Worm (Caenorhabditis elegans) whole organism, L4 larva: ENCODE measurements around the gene col-17.
A peak's percentile ranks its signal among the peaks of the same experiment; 100 is the strongest.

Experiments used
- F26F4.8 ChIP-seq: fragments of 200-800 bp; sonication (Bioruptor generic); conservative IDR thresholded peaks from 2 replicates; pipeline ENCODE4 v1.3.6; 2022; ENCODE audit warnings: missing genetic modification characterization, missing compliant biosample characterization
- F37D6.2 ChIP-seq: sonication (generic microtip); optimal IDR thresholded peaks from 2 replicates; lab custom pipeline; 2016; ENCODE audit warnings: mild to moderate bottlenecking, missing genetic modification characterization, missing compliant biosample characterization
- T20F7.1 ChIP-seq: fragments of 200-800 bp; sonication (Bioruptor generic); optimal IDR thresholded peaks from 2 replicates; lab custom pipeline; 2018; ENCODE audit warnings: mild to moderate bottlenecking, missing genetic modification characterization, missing compliant biosample characterization
- T26A8.4 ChIP-seq: fragments of 200-800 bp; sonication (Bioruptor generic); IDR thresholded peaks from 2 replicates; pipeline ENCODE4 v1.3.6; 2022; ENCODE audit warnings: missing genetic modification characterization, missing compliant biosample characterization
- Y48G9A.11 ChIP-seq: fragments of 200-800 bp; sonication (Bioruptor generic); IDR thresholded peaks from 2 replicates; pipeline ENCODE4 v1.3.6; 2022; ENCODE audit warnings: missing genetic modification reagents, missing genetic modification characterization, missing compliant biosample characterization
- aha-1 ChIP-seq: fragments of 150-350 bp; peaks from one replicate; lab custom pipeline; 2014; ENCODE audit warnings: missing biosample characterization, missing genetic modification characterization
- aly-2 ChIP-seq: sonication (generic microtip); optimal IDR thresholded peaks from 2 replicates; lab custom pipeline; 2018; ENCODE audit warnings: missing biosample characterization, missing genetic modification characterization
- ama-1 ChIP-seq: fragments of 150-350 bp; optimal IDR thresholded peaks from 2 replicates; lab custom pipeline; 2014; ENCODE audit warnings: inconsistent platforms, mixed read lengths
- attf-4 ChIP-seq: sonication (generic microtip); optimal IDR thresholded peaks from 3 replicates; lab custom pipeline; 2017; ENCODE audit warnings: missing biosample characterization, missing genetic modification characterization
- ceh-32 ChIP-seq: sonication (generic microtip); optimal IDR thresholded peaks from 2 replicates; lab custom pipeline; 2016; ENCODE audit warnings: mild to moderate bottlenecking, missing genetic modification characterization, missing compliant biosample characterization; ENCODE audit not compliant: poor library complexity
- ceh-44 ChIP-seq: fragments of 200-800 bp; sonication (Bioruptor generic); IDR thresholded peaks from 2 replicates; pipeline ENCODE4 v1.3.6; 2022; ENCODE audit warnings: missing genetic modification reagents, missing genetic modification characterization, missing compliant biosample characterization
- ceh-82 ChIP-seq: sonication (generic microtip); optimal IDR thresholded peaks from 2 replicates; lab custom pipeline; 2017; ENCODE audit warnings: missing biosample characterization, missing genetic modification characterization
- ces-1 ChIP-seq: fragments of 150-350 bp; sonication (generic microtip); optimal IDR thresholded peaks from 4 replicates; lab custom pipeline; 2014; ENCODE audit warnings: missing biosample characterization, missing genetic modification reagents, missing genetic modification characterization
- ctbp-1 ChIP-seq: fragments of 200-800 bp; sonication (Bioruptor generic); IDR thresholded peaks from 2 replicates; pipeline ENCODE4 v1.3.6; 2022; ENCODE audit warnings: missing genetic modification reagents, missing genetic modification characterization, missing compliant biosample characterization
- daf-12 ChIP-seq: fragments of 150-350 bp; optimal IDR thresholded peaks from 2 replicates; lab custom pipeline; 2014; ENCODE audit warnings: missing biosample characterization, missing genetic modification reagents, missing genetic modification characterization
- daf-8 ChIP-seq: fragments of 200-800 bp; sonication (Bioruptor generic); IDR thresholded peaks from 2 replicates; pipeline ENCODE4 v1.3.6; 2022; ENCODE audit warnings: missing genetic modification characterization, missing compliant biosample characterization
- dmd-8 ChIP-seq: fragments of 200-800 bp; sonication (Bioruptor generic); IDR thresholded peaks from 2 replicates; pipeline ENCODE4 v1.3.6; 2022; ENCODE audit warnings: missing genetic modification characterization, missing compliant biosample characterization
- egl-27 ChIP-seq: sonication (generic microtip); optimal IDR thresholded peaks from 3 replicates; lab custom pipeline; 2017; ENCODE audit warnings: missing biosample characterization, missing genetic modification reagents, missing genetic modification characterization
- egl-43 ChIP-seq: fragments of 200-800 bp; sonication (Bioruptor generic); IDR thresholded peaks from 2 replicates; pipeline ENCODE4 v1.3.6; 2022; ENCODE audit warnings: missing genetic modification reagents, missing genetic modification characterization, missing compliant biosample characterization
- fkh-10 ChIP-seq: fragments of 150-350 bp; optimal IDR thresholded peaks from 2 replicates; lab custom pipeline; 2014; ENCODE audit warnings: missing biosample characterization, missing genetic modification reagents, missing genetic modification characterization
- gei-8 ChIP-seq: fragments of 200-800 bp; sonication (Bioruptor generic); optimal IDR thresholded peaks from 2 replicates; lab custom pipeline; 2018; ENCODE audit warnings: mild to moderate bottlenecking, missing genetic modification characterization, missing compliant biosample characterization
- hlh-11 ChIP-seq: fragments of 200-800 bp; sonication (Bioruptor generic); optimal IDR thresholded peaks from 2 replicates; lab custom pipeline; 2018; ENCODE audit warnings: mild to moderate bottlenecking, missing genetic modification characterization, missing compliant biosample characterization
- hlh-30 ChIP-seq: sonication (generic microtip); optimal IDR thresholded peaks from 2 replicates; lab custom pipeline; 2017; ENCODE audit warnings: antibody characterized with exemption, mild to moderate bottlenecking, missing genetic modification characterization, missing compliant biosample characterization; ENCODE audit not compliant: insufficient read depth
- lin-29 ChIP-seq: fragments of 200-800 bp; sonication (Bioruptor generic); IDR thresholded peaks from 2 replicates; pipeline ENCODE4 v1.3.6; 2022; ENCODE audit warnings: missing genetic modification reagents, missing genetic modification characterization, missing compliant biosample characterization
- madf-5 ChIP-seq, 2 experiments: fragments of 200-800 bp; sonication (Bioruptor generic); IDR thresholded peaks; 2 replicates each; pipeline ENCODE4 v1.3.6; 2022; ENCODE audit warnings: missing compliant biosample characterization in 2 of 2, missing genetic modification characterization in 2 of 2
- madf-9 ChIP-seq: fragments of 200-800 bp; sonication (Bioruptor generic); conservative IDR thresholded peaks from 2 replicates; pipeline ENCODE4 v1.3.6; 2022; ENCODE audit warnings: missing genetic modification reagents, missing genetic modification characterization, missing compliant biosample characterization
- mdt-29 ChIP-seq: fragments of 200-800 bp; sonication (Bioruptor generic); IDR thresholded peaks from 2 replicates; pipeline ENCODE4 v1.3.6; 2022; ENCODE audit warnings: missing genetic modification reagents, missing genetic modification characterization, missing compliant biosample characterization
- nhr-10 ChIP-seq: fragments of 150-350 bp; optimal IDR thresholded peaks from 2 replicates; lab custom pipeline; 2014; ENCODE audit warnings: missing biosample characterization, missing genetic modification characterization
- nhr-102 ChIP-seq: sonication (generic microtip); optimal IDR thresholded peaks from 2 replicates; lab custom pipeline; 2016; ENCODE audit warnings: mild to moderate bottlenecking, missing genetic modification characterization, moderate library complexity, missing compliant biosample characterization
- nhr-11 ChIP-seq: fragments of 150-350 bp; optimal IDR thresholded peaks from 2 replicates; lab custom pipeline; 2014; ENCODE audit warnings: missing biosample characterization, missing genetic modification characterization
- nhr-76 ChIP-seq: fragments of 150-350 bp; optimal IDR thresholded peaks from 2 replicates; lab custom pipeline; 2014; ENCODE audit warnings: missing biosample characterization, missing genetic modification characterization
- php-3 ChIP-seq: fragments of 200-800 bp; sonication (Bioruptor generic); IDR thresholded peaks from 2 replicates; pipeline ENCODE4 v1.3.6; 2022; ENCODE audit warnings: missing genetic modification reagents, missing genetic modification characterization, missing compliant biosample characterization
- rbr-2 ChIP-seq: sonication (generic microtip); optimal IDR thresholded peaks from 2 replicates; lab custom pipeline; 2016; ENCODE audit warnings: missing genotype, missing genetic modification characterization, missing compliant biosample characterization
- sdz-12 ChIP-seq: fragments of 200-800 bp; sonication (Bioruptor generic); optimal IDR thresholded peaks from 2 replicates; lab custom pipeline; 2018; ENCODE audit warnings: mild to moderate bottlenecking, missing genetic modification characterization, missing compliant biosample characterization
- set-16 ChIP-seq: fragments of 200-800 bp; sonication (Bioruptor generic); IDR thresholded peaks from 2 replicates; pipeline ENCODE4 v1.3.6; 2022; ENCODE audit warnings: missing genetic modification reagents, missing genetic modification characterization, missing compliant biosample characterization
- snpc-1.2 ChIP-seq: fragments of 200-800 bp; sonication (Bioruptor generic); IDR thresholded peaks from 2 replicates; pipeline ENCODE4 v1.3.6; 2022; ENCODE audit warnings: missing genetic modification reagents, missing genetic modification characterization, missing compliant biosample characterization
- spr-1 ChIP-seq: sonication (generic microtip); optimal IDR thresholded peaks from 2 replicates; lab custom pipeline; 2016; ENCODE audit warnings: mild to moderate bottlenecking, missing genetic modification characterization, missing compliant biosample characterization
- tag-97 ChIP-seq: fragments of 200-800 bp; sonication (Bioruptor generic); IDR thresholded peaks from 2 replicates; pipeline ENCODE4 v1.3.6; 2022; ENCODE audit warnings: missing genetic modification characterization, missing compliant biosample characterization
- unc-130 ChIP-seq: sonication (generic microtip); optimal IDR thresholded peaks from 2 replicates; lab custom pipeline; 2016; ENCODE audit warnings: missing genetic modification reagents, missing genetic modification characterization, missing compliant biosample characterization
- zag-1 ChIP-seq: fragments of 150-350 bp; optimal IDR thresholded peaks from 2 replicates; lab custom pipeline; 2014; ENCODE audit warnings: missing biosample characterization, missing genetic modification characterization
- ztf-11 ChIP-seq: fragments of 150-350 bp; optimal IDR thresholded peaks from 2 replicates; lab custom pipeline; 2014; ENCODE audit warnings: missing biosample characterization, missing genetic modification characterization

The col-17 gene

DNA sequence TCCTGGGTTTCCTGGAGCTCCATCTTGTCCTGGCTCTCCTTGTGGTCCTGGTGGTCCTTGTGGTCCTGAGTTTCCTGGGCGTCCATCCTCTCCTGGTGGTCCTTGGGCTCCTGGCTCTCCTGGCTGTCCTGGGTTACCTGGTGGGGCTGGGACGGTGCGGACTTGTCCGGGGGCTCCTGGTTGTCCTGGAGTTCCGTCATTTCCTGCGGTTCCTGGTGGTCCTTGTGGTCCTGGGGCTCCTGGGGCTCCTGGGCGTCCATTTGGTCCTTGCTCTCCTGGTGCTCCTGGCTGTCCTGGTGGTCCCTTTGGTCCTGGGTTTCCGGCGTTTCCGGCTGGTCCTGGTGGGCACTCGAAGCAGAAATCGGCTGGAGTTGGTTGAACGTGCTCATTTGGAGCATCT is 5.0 kb upstream of the col-17 start:
- 0 out of 2 replicates have a peak, but pooled peaks have one; percentile 24 for TF ChIP-seq F26F4.8 (GFP tag; lab: Robert Waterston, UW)
- TF ChIP-seq madf-5 (GFP tag; IDR thresholded peaks at IDR 0.05; lab: Robert Waterston, UW): 0 out of 4 replicates have a peak, but pooled peaks of 1 of the 2 experiments have one; percentile 49
- 0 out of 2 replicates have a peak, but pooled peaks have one; percentile 17 for TF ChIP-seq T26A8.4 (GFP tag; lab: Robert Waterston, UW)
- TF ChIP-seq Y48G9A.11 (GFP tag; lab: Robert Waterston, UW): 0 out of 2 replicates have a peak, but pooled peaks have one; percentile 13
- TF ChIP-seq set-16 (GFP tag; lab: Robert Waterston, UW): peak; percentile 98

- TF ChIP-seq ceh-82 (tag; lab: Kevin White, UChicago): peak; percentile 20
- no peak for TF ChIP-seq mdt-29 (GFP tag; lab: Robert Waterston, UW)
Measured at ce11 chrII:4871834-4872233, 4.5 kb upstream of the col-17 start.

- TF ChIP-seq nhr-102: no peak
- TF ChIP-seq F37D6.2 (tag; lab: Kevin White, UChicago): no peak
- TF ChIP-seq ceh-32 (tag; lab: Kevin White, UChicago): no peak
- TF ChIP-seq aly-2 (tag; lab: Kevin White, UChicago): no peak
- no peak for TF ChIP-seq ceh-44 (GFP tag; lab: Robert Waterston, UW)
- no peak for TF ChIP-seq php-3
- no peak for TF ChIP-seq ceh-82 (tag; lab: Kevin White, UChicago)
- no peak for TF ChIP-seq rbr-2 (tag; lab: Kevin White, UChicago)
- TF ChIP-seq egl-27: no peak
- TF ChIP-seq fkh-10 (GFP tag; lab: Kevin White, UChicago): no peak
- TF ChIP-seq sdz-12 (GFP tag; lab: Kevin White, UChicago): no peak
- no peak for TF ChIP-seq nhr-76
- TF ChIP-seq ces-1: no peak
- TF ChIP-seq hlh-11 (tag; lab: Kevin White, UChicago): no peak
- TF ChIP-seq zag-1 (tag; lab: Kevin White, UChicago): no peak
- no peak for TF ChIP-seq nhr-10 (tag; lab: Kevin White, UChicago)
- no peak for TF ChIP-seq lin-29 (GFP tag; lab: Robert Waterston, UW)
- TF ChIP-seq, all 104 proteins: peak for 0
Measured at ce11 chrII:4870691-4871090, 3.3 kb upstream of the col-17 start, which contains the start of gene col-20. Gene col-20, minus strand, starts transcription at chrII:4870791.

DNA sequence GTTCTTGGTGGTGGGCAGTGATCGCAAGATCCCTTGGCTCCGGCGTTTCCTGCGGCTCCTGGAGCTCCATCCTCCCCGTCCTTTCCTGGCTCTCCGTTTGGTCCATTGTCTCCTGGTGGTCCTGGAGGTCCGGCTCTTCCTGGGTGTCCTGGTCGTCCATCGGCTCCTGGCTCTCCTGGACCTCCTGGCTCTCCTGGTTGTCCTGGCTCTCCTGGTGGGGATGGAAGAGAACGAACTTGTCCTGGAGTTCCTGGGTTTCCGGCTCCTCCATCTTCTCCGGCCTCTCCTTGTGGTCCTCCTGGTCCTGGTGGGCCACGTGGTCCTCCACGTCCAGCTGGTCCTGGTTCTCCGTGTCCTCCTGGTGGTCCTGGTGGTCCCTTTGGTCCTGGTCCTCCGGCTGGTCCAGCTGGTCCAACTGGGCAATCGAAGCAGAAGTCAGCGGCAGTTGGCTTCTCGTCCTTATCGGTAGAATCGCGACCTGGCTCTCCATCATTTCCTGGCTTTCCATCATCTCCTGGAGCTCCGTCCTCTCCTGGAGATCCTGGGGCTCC is 2.5 kb upstream of the col-17 start:
- TF ChIP-seq aha-1 (tag; lab: Kevin White, UChicago) (peak; percentile 7), egl-43 (GFP tag; lab: Robert Waterston, UW) (0 out of 2 replicates have a peak, but pooled peaks have one; percentile 33), dmd-8 (GFP tag; lab: Robert Waterston, UW) (no peak), set-16 (GFP tag; lab: Robert Waterston, UW) (peak; percentile 98), madf-9 (GFP tag; lab: Robert Waterston, UW) (peak; percentile 2; the same call in 1 of the 2 replicates), ctbp-1 (GFP tag; lab: Robert Waterston, UW) (0 out of 2 replicates have a peak, but pooled peaks have one; percentile 29)

DNA sequence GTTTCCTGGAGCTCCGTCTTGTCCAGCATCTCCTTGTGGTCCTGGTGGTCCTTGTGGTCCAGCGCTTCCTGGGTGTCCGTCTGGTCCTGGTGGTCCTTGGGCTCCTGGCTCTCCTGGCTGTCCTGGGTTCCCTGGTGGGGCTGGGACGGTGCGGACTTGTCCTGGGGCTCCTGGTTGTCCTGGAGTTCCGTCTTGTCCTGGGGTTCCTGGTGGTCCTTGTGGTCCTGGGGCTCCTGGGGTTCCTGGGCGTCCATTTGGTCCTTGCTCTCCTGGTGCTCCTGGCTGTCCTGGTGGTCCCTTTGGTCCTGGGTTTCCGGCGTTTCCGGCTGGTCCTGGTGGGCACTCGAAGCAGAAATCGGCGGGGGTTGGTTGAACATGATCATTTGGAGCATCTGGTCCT is 557 bp downstream of the col-17 start:
- TF ChIP-seq snpc-1.2 (GFP tag; lab: Robert Waterston, UW): 0 out of 2 replicates have a peak, but pooled peaks have one; percentile 23
- TF ChIP-seq set-16 (GFP tag; lab: Robert Waterston, UW): peak; percentile 97

DNA sequence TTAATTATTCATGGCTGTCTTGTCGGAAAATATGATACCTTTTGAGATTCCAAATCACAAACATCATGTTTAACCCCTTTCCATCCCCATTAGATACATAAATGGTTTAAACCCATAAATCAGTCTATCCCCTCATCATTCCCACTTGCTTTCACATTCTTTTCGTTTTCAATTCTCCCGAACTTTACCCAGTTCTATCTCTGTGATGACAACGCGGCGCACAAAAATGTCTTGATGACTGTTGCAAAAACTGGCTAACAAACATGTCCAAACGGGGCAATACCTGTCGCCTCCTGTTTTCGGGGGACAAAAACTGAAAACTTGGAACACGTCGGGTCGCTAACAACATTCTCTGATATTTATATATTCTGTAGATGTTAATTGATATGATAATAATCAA is 1.3 kb downstream of the col-17 start:
- TF ChIP-seq egl-27 (no peak), attf-4 (tag; lab: Kevin White, UChicago) (no peak), daf-12 (tag; lab: Kevin White, UChicago) (no peak), zag-1 (tag; lab: Kevin White, UChicago) (no peak), fkh-10 (GFP tag; lab: Kevin White, UChicago) (no peak), gei-8 (GFP tag; lab: Kevin White, UChicago) (no peak), unc-130 (GFP tag; lab: Kevin White, UChicago) (no peak), madf-5 (GFP tag; IDR thresholded peaks at IDR 0.05; lab: Robert Waterston, UW) (0 out of 4 replicates have a peak, but pooled peaks of 1 of the 2 experiments have one; percentile 16), T20F7.1 (GFP tag; lab: Kevin White, UChicago) (no peak), daf-8 (GFP tag; lab: Robert Waterston, UW) (no peak), ama-1 (peak; percentile 82), ztf-11 (no peak), spr-1 (tag; lab: Kevin White, UChicago) (no peak), hlh-30 (tag; lab: Kevin White, UChicago) (no peak), tag-97 (GFP tag; lab: Robert Waterston, UW) (no peak), nhr-11 (tag; lab: Kevin White, UChicago) (no peak), aha-1 (tag; lab: Kevin White, UChicago) (peak; percentile 73)
